Worm (Caenorhabditis elegans) whole organism, L4/young adult: ENCODE measurements around the gene txt-3.

Source experiments
- W03F9.2 ChIP-seq: fragments of 150-350 bp; optimal IDR thresholded peaks from 2 replicates; lab custom pipeline; 2014; ENCODE audit warnings: missing biosample characterization, missing genetic modification characterization
- dao-5 ChIP-seq: sonication (generic microtip); optimal IDR thresholded peaks from 2 replicates; lab custom pipeline; 2016; ENCODE audit warnings: missing genotype, missing genetic modification characterization, moderate library complexity, missing compliant biosample characterization
- him-1 ChIP-seq: sonication (generic microtip); optimal IDR thresholded peaks from 2 replicates; lab custom pipeline; 2016; ENCODE audit warnings: missing genotype, missing genetic modification reagents, missing genetic modification characterization, missing compliant biosample characterization

Gene txt-3

DNA sequence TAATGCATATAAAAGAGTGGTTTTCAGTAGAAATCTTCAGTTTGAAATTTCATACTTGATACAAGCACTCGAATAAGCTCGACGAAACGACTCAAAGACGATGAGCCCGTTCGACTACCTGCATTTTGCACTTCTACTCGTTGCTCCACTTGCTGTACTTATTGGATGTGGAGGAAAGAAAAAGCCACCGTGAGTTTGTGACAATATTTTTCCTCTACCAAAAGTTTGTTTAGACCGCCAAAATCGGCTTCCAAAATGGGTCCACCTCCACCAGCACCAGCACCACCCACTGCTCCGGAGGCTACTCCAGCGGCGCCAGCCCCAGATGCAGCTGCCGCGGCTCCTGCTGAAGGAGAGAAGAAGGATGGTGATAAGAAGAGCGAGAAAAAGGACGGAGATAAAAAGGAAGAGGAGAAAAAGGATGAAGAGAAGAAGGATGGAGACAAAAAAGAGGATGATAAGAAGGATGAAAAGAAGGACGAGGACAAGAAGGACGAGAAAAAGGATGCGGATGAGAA is 13.5 kb downstream of the txt-3 start, which contains the start of gene E03H12.5:
Gene E03H12.5, plus strand, starts transcription at position 51 of the 518 bp plus-strand sequence.
- no peak for TF ChIP-seq dao-5 (tag; lab: Kevin White, UChicago)
- TF ChIP-seq W03F9.2, result no peak
- TF ChIP-seq him-1 (tag; lab: Kevin White, UChicago), result no peak

ce11 chrIV:4981027-4981426 is 17.3 kb downstream of the txt-3 start, which contains the start of gene srz-24:
srz-24 (minus strand) TSS chrIV:4981127.
- TF ChIP-seq dao-5 (tag; lab: Kevin White, UChicago), result no peak
- no peak for TF ChIP-seq him-1 (tag; lab: Kevin White, UChicago)
- TF ChIP-seq W03F9.2, result no peak

- no peak for TF ChIP-seq dao-5 (tag; lab: Kevin White, UChicago)
- no peak for TF ChIP-seq W03F9.2
- no peak for TF ChIP-seq him-1 (tag; lab: Kevin White, UChicago)
These were observed 18.7 kb downstream of the txt-3 start, which contains the start of gene E03H12.4 for ce11 chrIV:4982477-4982876. E03H12.4 (plus strand) TSS chrIV:4982596.

DNA sequence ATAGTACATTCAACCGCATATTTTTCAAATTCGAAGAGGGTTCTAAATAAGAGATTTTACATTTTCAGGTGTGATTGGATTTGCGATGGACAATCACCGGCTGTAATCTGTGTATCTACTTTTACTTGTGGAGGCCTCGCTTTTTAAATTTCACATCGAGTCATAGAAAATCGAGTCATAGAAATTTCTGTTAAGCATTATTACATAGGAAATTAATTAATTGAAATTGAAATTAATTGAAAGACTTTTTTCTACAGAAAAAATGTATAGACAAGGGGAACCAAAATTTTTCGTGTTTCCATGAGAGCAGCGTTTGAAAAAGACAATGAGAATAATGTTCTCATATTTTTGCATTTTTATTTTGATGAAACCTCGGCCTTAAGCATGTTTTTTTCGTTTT is 20.0 kb downstream of the txt-3 start, which contains the start of gene clec-176:
Gene clec-176, plus strand, starts transcription at position 301 of the 400 bp plus-strand sequence.
- TF ChIP-seq him-1 (tag; lab: Kevin White, UChicago) (no peak), W03F9.2 (no peak), dao-5 (tag; lab: Kevin White, UChicago) (no peak)

- no peak for TF ChIP-seq dao-5 (tag; lab: Kevin White, UChicago)
- no peak for TF ChIP-seq W03F9.2
- no peak for TF ChIP-seq him-1 (tag; lab: Kevin White, UChicago)
These were observed 22.5 kb downstream of the txt-3 start, which contains the start of gene clec-177 for ce11 chrIV:4986246-4986645. clec-177 (plus strand) TSS chrIV:4986546.

DNA sequence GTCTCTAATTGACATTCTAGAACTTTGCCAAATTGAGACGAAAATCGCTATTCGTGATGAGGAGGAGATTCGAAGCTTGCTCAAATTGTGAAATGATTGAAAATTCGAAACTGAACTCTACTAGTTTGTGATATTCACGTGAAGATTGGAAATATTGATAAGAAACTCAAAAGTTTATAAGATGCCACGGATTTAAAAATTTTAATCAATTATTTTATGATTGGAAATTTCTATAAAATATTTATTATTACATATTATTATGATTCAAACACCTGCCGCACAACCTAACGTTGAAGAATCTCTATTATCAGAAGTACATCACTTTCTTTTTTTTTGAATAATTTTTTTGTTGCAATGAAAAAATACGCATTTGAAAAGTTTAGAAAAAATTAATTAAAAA is 24.8 kb downstream of the txt-3 start, which contains the start of gene E03H12.7:
Gene E03H12.7, minus strand, starts transcription at position 101 of the 400 bp plus-strand sequence.
- TF ChIP-seq dao-5 (tag; lab: Kevin White, UChicago) (no peak), W03F9.2 (no peak), him-1 (tag; lab: Kevin White, UChicago) (no peak)

ce11 chrIV:4992089-4992488 is 28.3 kb downstream of the txt-3 start, which contains the start of gene str-162:
str-162 (plus strand) TSS chrIV:4992389.
- no peak for TF ChIP-seq W03F9.2
- no peak for TF ChIP-seq dao-5 (tag; lab: Kevin White, UChicago)
- no peak for TF ChIP-seq him-1 (tag; lab: Kevin White, UChicago)

ce11 chrIV:4993128-4993527 is 29.4 kb downstream of the txt-3 start:
- TF ChIP-seq W03F9.2 (no peak), dao-5 (tag; lab: Kevin White, UChicago) (no peak), him-1 (tag; lab: Kevin White, UChicago) (no peak)

DNA sequence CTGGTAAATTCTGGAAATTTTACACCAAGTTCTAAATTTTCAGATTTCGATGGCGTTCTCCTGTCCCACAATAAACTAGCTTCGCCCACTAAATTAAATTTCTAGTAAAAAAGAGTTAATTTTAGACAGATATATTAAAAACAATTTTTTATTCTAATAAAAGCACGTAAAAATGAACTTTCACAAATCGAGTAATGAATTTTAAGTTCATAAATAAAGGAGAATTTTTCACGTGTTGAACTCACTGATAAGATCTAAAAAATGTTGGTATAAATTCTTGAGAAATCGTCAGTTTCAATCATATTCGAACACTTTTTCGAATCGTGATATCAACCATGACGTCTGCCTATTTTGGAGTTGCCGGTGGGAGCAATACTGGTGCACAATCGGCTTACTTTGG is 32.1 kb downstream of the txt-3 start, which contains the start of gene ssq-2:
Gene ssq-2, plus strand, starts transcription at position 301 of the 400 bp plus-strand sequence.
- TF ChIP-seq W03F9.2, result no peak
- no peak for TF ChIP-seq dao-5 (tag; lab: Kevin White, UChicago)
- TF ChIP-seq him-1 (tag; lab: Kevin White, UChicago), result no peak

DNA sequence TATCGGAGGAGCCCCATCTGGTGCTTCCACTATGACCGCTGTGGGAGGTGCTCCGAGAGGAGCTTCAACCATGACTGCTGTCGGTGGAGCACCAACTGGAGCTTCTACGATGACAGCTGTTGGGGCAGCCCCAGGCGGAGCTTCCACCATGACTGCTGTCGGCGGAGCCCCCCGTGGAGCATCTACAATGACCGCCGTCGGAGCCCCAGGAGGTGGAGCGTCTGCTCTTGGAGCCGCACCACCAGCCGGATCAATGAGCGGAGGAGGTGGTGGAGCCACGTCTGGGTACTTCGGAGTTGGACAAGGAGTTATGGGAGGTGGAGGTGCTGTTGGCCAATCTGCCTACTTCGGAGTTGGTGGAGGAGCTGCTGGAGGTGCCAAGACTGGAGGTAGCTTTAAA is 33.2 kb downstream of the txt-3 start:
- TF ChIP-seq him-1 (tag; lab: Kevin White, UChicago) (no peak), dao-5 (tag; lab: Kevin White, UChicago) (no peak), W03F9.2 (no peak)

ce11 chrIV:5002448-5002847 is 38.7 kb downstream of the txt-3 start, which contains the start of gene pes-1:
pes-1 (plus strand) TSS chrIV:5002748.
- TF ChIP-seq dao-5 (tag; lab: Kevin White, UChicago) (no peak), him-1 (tag; lab: Kevin White, UChicago) (no peak), W03F9.2 (no peak)

ce11 chrIV:5005154-5005553 is 41.4 kb downstream of the txt-3 start:
- no peak for TF ChIP-seq dao-5 (tag; lab: Kevin White, UChicago)
- no peak for TF ChIP-seq him-1 (tag; lab: Kevin White, UChicago)
- TF ChIP-seq W03F9.2, result no peak

ce11 chrIV:5008378-5008777 is 44.6 kb downstream of the txt-3 start, which contains the start of gene srm-2:
srm-2 (plus strand) TSS chrIV:5008678.
- TF ChIP-seq dao-5 (tag; lab: Kevin White, UChicago) (no peak), W03F9.2 (no peak), him-1 (tag; lab: Kevin White, UChicago) (no peak)

DNA sequence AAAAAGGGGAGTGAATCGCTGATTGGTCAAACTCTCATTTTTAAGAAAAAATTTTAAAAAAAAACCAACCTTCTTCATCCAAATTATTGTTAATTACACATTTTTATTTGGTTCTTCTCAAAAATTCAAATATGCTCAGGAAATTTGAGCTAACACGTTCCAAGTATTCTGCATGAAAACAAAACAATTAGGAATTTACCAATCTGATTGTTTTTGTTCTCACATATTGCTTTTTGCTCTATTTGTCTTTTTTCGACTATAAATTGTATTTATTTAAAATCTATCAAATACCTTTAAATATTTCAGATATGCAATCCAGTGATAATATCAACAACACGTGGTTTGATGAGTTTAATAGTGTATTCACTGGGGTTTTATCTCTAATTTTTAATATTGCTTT is 48.5 kb downstream of the txt-3 start, which contains the start of gene srm-1:
Gene srm-1, plus strand, starts transcription at position 301 of the 400 bp plus-strand sequence.
- TF ChIP-seq W03F9.2, result no peak
- TF ChIP-seq him-1 (tag; lab: Kevin White, UChicago), result no peak
- TF ChIP-seq dao-5 (tag; lab: Kevin White, UChicago), result no peak
